Worm (Caenorhabditis elegans) whole organism, L4/young adult: ENCODE results near the gene eps-8.

Source experiments
- dao-5 ChIP-seq: sonication (generic microtip); optimal IDR thresholded peaks from 2 replicates; lab custom pipeline; 2016; ENCODE audit warnings: missing genotype, missing genetic modification characterization, moderate library complexity, missing compliant biosample characterization
- him-1 ChIP-seq: sonication (generic microtip); optimal IDR thresholded peaks from 2 replicates; lab custom pipeline; 2016; ENCODE audit warnings: missing genotype, missing genetic modification reagents, missing genetic modification characterization, missing compliant biosample characterization

DNA sequence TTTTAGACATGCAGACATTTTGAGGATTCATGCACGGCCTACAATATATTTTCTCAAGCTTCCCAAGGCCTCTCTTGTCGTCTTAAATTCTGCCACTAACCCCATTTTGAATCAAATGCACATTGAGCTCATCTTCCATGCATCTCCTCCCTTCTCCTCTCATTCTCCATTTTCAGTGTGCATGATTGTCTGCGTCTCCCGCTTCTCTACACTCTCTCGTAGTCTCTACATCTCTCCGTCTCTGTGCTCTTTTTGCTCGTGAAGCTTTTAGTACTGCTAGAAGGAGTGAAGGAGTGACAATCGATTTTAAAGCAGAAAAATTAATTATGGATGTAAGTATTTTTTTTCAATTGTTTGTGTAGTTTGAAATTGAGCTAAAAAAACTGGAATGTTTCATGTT, 42.4 kb upstream of the eps-8 start, which contains the start of gene Y57G11C.22:
- TF ChIP-seq him-1 (tag; lab: Kevin White, UChicago) = no peak
- TF ChIP-seq dao-5 = no peak
